Worm (Caenorhabditis elegans) whole organism, L3 larva: ENCODE measurements around the gene pef-1.

Source experiments
- R02D3.7 ChIP-seq: fragments of 150-350 bp; optimal IDR thresholded peaks from 2 replicates; lab custom pipeline; 2014; ENCODE audit warnings: missing biosample characterization, missing genetic modification characterization
- ZK546.5 ChIP-seq: sonication (generic microtip); optimal IDR thresholded peaks from 2 replicates; lab custom pipeline; 2017; ENCODE audit warnings: missing biosample characterization, missing genetic modification characterization
- ama-1 ChIP-seq: fragments of 150-350 bp; optimal IDR thresholded peaks from 2 replicates; lab custom pipeline; 2018
- ceh-82 ChIP-seq: fragments of 150-350 bp; optimal IDR thresholded peaks from 2 replicates; lab custom pipeline; 2014; ENCODE audit warnings: missing biosample characterization, missing genetic modification characterization
- ceh-9 ChIP-seq: sonication (generic microtip); optimal IDR thresholded peaks from 2 replicates; lab custom pipeline; 2018; ENCODE audit warnings: missing biosample characterization, missing genetic modification characterization
- daf-12 ChIP-seq: fragments of 150-350 bp; optimal IDR thresholded peaks from 2 replicates; lab custom pipeline; 2014; ENCODE audit warnings: missing biosample characterization, missing genetic modification reagents, missing genetic modification characterization
- egl-5 ChIP-seq: fragments of 150-350 bp; optimal IDR thresholded peaks from 2 replicates; lab custom pipeline; 2017; ENCODE audit warnings: missing biosample characterization, missing genetic modification reagents, missing genetic modification characterization, inconsistent platforms
- elt-2 ChIP-seq: sonication (generic microtip); optimal IDR thresholded peaks from 2 replicates; lab custom pipeline; 2016; ENCODE audit warnings: missing genetic modification reagents, mild to moderate bottlenecking, missing genetic modification characterization, missing compliant biosample characterization
- elt-3 ChIP-seq, 3 experiments: fragments of 150-350 bp in 1 of 3; sonication (generic microtip) in 2 of 3; optimal IDR thresholded peaks; 2 replicates in 2 of 3; 4 replicates in 1 of 3; lab custom pipeline; 2014 to 2017; ENCODE audit warnings: missing biosample characterization in 3 of 3, missing genetic modification characterization in 3 of 3
- fkh-10 ChIP-seq: sonication (generic microtip); optimal IDR thresholded peaks from 2 replicates; lab custom pipeline; 2017; ENCODE audit warnings: missing biosample characterization, missing genetic modification reagents, missing genetic modification characterization
- fkh-2 ChIP-seq: fragments of 150-350 bp; optimal IDR thresholded peaks from 2 replicates; lab custom pipeline; 2014; ENCODE audit warnings: missing biosample characterization, missing genetic modification reagents, missing genetic modification characterization
- fos-1 ChIP-seq: fragments of 150-350 bp; optimal IDR thresholded peaks from 2 replicates; lab custom pipeline; 2014; ENCODE audit warnings: missing biosample characterization, missing genetic modification characterization
- hmg-11 ChIP-seq: sonication (generic microtip); optimal IDR thresholded peaks from 2 replicates; lab custom pipeline; 2016; ENCODE audit warnings: missing genetic modification characterization, missing compliant biosample characterization
- jun-1 ChIP-seq: fragments of 150-350 bp; optimal IDR thresholded peaks from 2 replicates; lab custom pipeline; 2014; ENCODE audit warnings: missing biosample characterization, missing genetic modification reagents, missing genetic modification characterization
- lin-15B ChIP-seq: fragments of 150-350 bp; optimal IDR thresholded peaks from 2 replicates; lab custom pipeline; 2014; ENCODE audit warnings: missing biosample characterization, missing genetic modification characterization
- mdl-1 ChIP-seq: fragments of 150-350 bp; optimal IDR thresholded peaks from 2 replicates; lab custom pipeline; 2014; ENCODE audit warnings: missing biosample characterization, missing genetic modification characterization
- mml-1 ChIP-seq: fragments of 150-350 bp; sonication (generic microtip); optimal IDR thresholded peaks from 3 replicates; lab custom pipeline; 2014; ENCODE audit warnings: missing biosample characterization, missing genetic modification characterization
- nfya-1 ChIP-seq: sonication (generic microtip); optimal IDR thresholded peaks from 2 replicates; lab custom pipeline; 2017; ENCODE audit warnings: missing genetic modification characterization, mild to moderate bottlenecking, missing compliant biosample characterization, antibody characterized with exemption, moderate library complexity; ENCODE audit not compliant: insufficient read depth
- nhr-11 ChIP-seq: fragments of 150-350 bp; optimal IDR thresholded peaks from 2 replicates; lab custom pipeline; 2014; ENCODE audit warnings: missing biosample characterization, missing genetic modification characterization
- nhr-23 ChIP-seq: fragments of 150-350 bp; optimal IDR thresholded peaks from 2 replicates; lab custom pipeline; 2014; ENCODE audit warnings: missing biosample characterization, missing genetic modification reagents, missing genetic modification characterization
- nhr-237 ChIP-seq: fragments of 150-350 bp; optimal IDR thresholded peaks from 2 replicates; lab custom pipeline; 2014; ENCODE audit warnings: missing biosample characterization, missing genetic modification characterization
- nhr-25 ChIP-seq: sonication (generic microtip); optimal IDR thresholded peaks from 2 replicates; lab custom pipeline; 2017; ENCODE audit warnings: missing biosample characterization, missing genetic modification characterization
- nhr-28 ChIP-seq: fragments of 150-350 bp; optimal IDR thresholded peaks from 2 replicates; lab custom pipeline; 2014; ENCODE audit warnings: missing biosample characterization, missing genetic modification characterization
- nhr-67 ChIP-seq: fragments of 150-350 bp; optimal IDR thresholded peaks from 2 replicates; lab custom pipeline; 2014; ENCODE audit warnings: missing biosample characterization, missing genetic modification characterization
- nhr-76 ChIP-seq: fragments of 150-350 bp; sonication (generic microtip); optimal IDR thresholded peaks from 5 replicates; lab custom pipeline; 2014; ENCODE audit warnings: missing biosample characterization, missing genetic modification characterization
- nhr-77 ChIP-seq: fragments of 150-350 bp; optimal IDR thresholded peaks from 2 replicates; lab custom pipeline; 2014; ENCODE audit warnings: missing biosample characterization, missing genetic modification characterization
- pha-4 ChIP-seq: fragments of 150-350 bp; optimal IDR thresholded peaks from 2 replicates; lab custom pipeline; 2014; ENCODE audit warnings: missing biosample characterization, missing genetic modification reagents, missing genetic modification characterization
- pqm-1 ChIP-seq: fragments of 150-350 bp; optimal IDR thresholded peaks from 2 replicates; lab custom pipeline; 2017; ENCODE audit warnings: missing biosample characterization, missing genetic modification characterization, inconsistent platforms
- tbx-2 ChIP-seq: sonication (generic microtip); optimal IDR thresholded peaks from 2 replicates; lab custom pipeline; 2016; ENCODE audit warnings: mild to moderate bottlenecking, missing genetic modification characterization, missing compliant biosample characterization
- unc-62 ChIP-seq: fragments of 150-350 bp; sonication (generic microtip); optimal IDR thresholded peaks from 4 replicates; lab custom pipeline; 2014; ENCODE audit warnings: missing biosample characterization, missing genetic modification reagents, missing genetic modification characterization
- zag-1 ChIP-seq: fragments of 150-350 bp; optimal IDR thresholded peaks from 2 replicates; lab custom pipeline; 2014; ENCODE audit warnings: missing biosample characterization, missing genetic modification characterization
- ztf-11 ChIP-seq: fragments of 150-350 bp; optimal IDR thresholded peaks from 2 replicates; lab custom pipeline; 2014; ENCODE audit warnings: missing biosample characterization, missing genetic modification characterization

Gene pef-1

ce11 chrIII:954553-954952 lies 28.4 kb upstream of the pef-1 start, which contains the start of the genes T12B5.15 and T12B5.14:
Gene T12B5.15 (minus strand): TSS chrIII:954653.
Gene T12B5.14 (plus strand): TSS chrIII:954873.
- TF ChIP-seq ztf-11 (tag; lab: Kevin White, UChicago): no peak
- no peak for TF ChIP-seq zag-1 (tag; lab: Kevin White, UChicago)
- no peak for TF ChIP-seq jun-1 (tag; lab: Kevin White, UChicago)
- TF ChIP-seq fkh-10 (GFP tag; lab: Kevin White, UChicago): no peak
- TF ChIP-seq nhr-67 (tag; lab: Kevin White, UChicago): no peak
- TF ChIP-seq nhr-77 (tag; lab: Kevin White, UChicago): no peak
- TF ChIP-seq R02D3.7 (tag; lab: Kevin White, UChicago): no peak
- no peak for TF ChIP-seq ceh-9 (tag; lab: Kevin White, UChicago)
- TF ChIP-seq nfya-1 (tag; lab: Kevin White, UChicago): no peak
- no peak for TF ChIP-seq mml-1 (tag; lab: Kevin White, UChicago)
- TF ChIP-seq, all 47 proteins: peak for 0

ce11 chrIII:952184-952583 lies 26.1 kb upstream of the pef-1 start, which contains the start of gene fbxa-10:
Gene fbxa-10 (plus strand): TSS chrIII:952390.
- peak; percentile 30 for TF ChIP-seq pha-4 (tag; lab: Kevin White, UChicago)
- TF ChIP-seq unc-62 (GFP tag; lab: Kevin White, UChicago): no peak
- TF ChIP-seq egl-5: peak; percentile 2
- peak; percentile 59 for TF ChIP-seq hmg-11 (tag; lab: Kevin White, UChicago)
- TF ChIP-seq mdl-1 (tag; lab: Kevin White, UChicago): no peak
- TF ChIP-seq, all 47 proteins: peak for 3

ce11 chrIII:950472-950871 lies 24.4 kb upstream of the pef-1 start, which contains the start of the genes fbxa-67 and fbxa-11:
Gene fbxa-67 (minus strand): TSS chrIII:950670.
Gene fbxa-11 (plus strand): TSS chrIII:950869.
- TF ChIP-seq jun-1 (tag; lab: Kevin White, UChicago) (peak; percentile 0), elt-2 (tag; lab: Kevin White, UChicago) (peak; percentile 19), fkh-2 (tag; lab: Kevin White, UChicago) (no peak), zag-1 (tag; lab: Kevin White, UChicago) (no peak), pha-4 (tag; lab: Kevin White, UChicago) (peak; percentile 50), nfya-1 (tag; lab: Kevin White, UChicago) (peak; percentile 14), lin-15B (tag; lab: Kevin White, UChicago) (peak; percentile 0)

ce11 chrIII:946250-946725 lies 20.2 kb upstream of the pef-1 start, which contains the start of gene fbxa-60:
Gene fbxa-60 (minus strand): TSS chrIII:946300.
- TF ChIP-seq nhr-23 (tag; lab: Kevin White, UChicago) (no peak), pha-4 (tag; lab: Kevin White, UChicago) (peak; percentile 19), nhr-76 (no peak), fkh-10 (GFP tag; lab: Kevin White, UChicago) (no peak), elt-2 (tag; lab: Kevin White, UChicago) (peak; percentile 79), ZK546.5 (no peak), daf-12 (tag; lab: Kevin White, UChicago) (no peak), pqm-1 (tag; lab: Kevin White, UChicago) (peak; percentile 15), ceh-82 (tag; lab: Kevin White, UChicago) (no peak), nhr-25 (no peak), elt-3 (tag; optimal IDR thresholded peaks at IDR 0.05; lab: Kevin White, UChicago) (no peak), nhr-237 (tag; lab: Kevin White, UChicago) (no peak), hmg-11 (tag; lab: Kevin White, UChicago) (no peak), ztf-11 (tag; lab: Kevin White, UChicago) (no peak)

ce11 chrIII:944346-944745 lies 18.2 kb upstream of the pef-1 start:
- peak; percentile 71 for TF ChIP-seq elt-2 (tag; lab: Kevin White, UChicago)

- no peak for TF ChIP-seq fos-1 (tag; lab: Kevin White, UChicago)
- peak; percentile 86 for TF ChIP-seq elt-2 (tag; lab: Kevin White, UChicago)
- no peak for TF ChIP-seq nhr-11
- TF ChIP-seq nhr-23 (tag; lab: Kevin White, UChicago): no peak
- peak; percentile 44 for TF ChIP-seq pqm-1 (tag; lab: Kevin White, UChicago)
- no peak for TF ChIP-seq daf-12 (tag; lab: Kevin White, UChicago)
- no peak for TF ChIP-seq ztf-11 (tag; lab: Kevin White, UChicago)
- TF ChIP-seq nhr-28 (tag; lab: Kevin White, UChicago): no peak
- TF ChIP-seq tbx-2 (tag; lab: Kevin White, UChicago): no peak
- no peak for TF ChIP-seq zag-1 (tag; lab: Kevin White, UChicago)
- TF ChIP-seq R02D3.7 (tag; lab: Kevin White, UChicago): no peak
- no peak for TF ChIP-seq nfya-1 (tag; lab: Kevin White, UChicago)
- peak; percentile 72 for TF ChIP-seq pha-4 (tag; lab: Kevin White, UChicago)
- TF ChIP-seq lin-15B (tag; lab: Kevin White, UChicago): no peak
- no peak for TF ChIP-seq ama-1 (lab: Kevin White, UChicago)
Observed at ce11 chrIII:943426-943927, 17.4 kb upstream of the pef-1 start, which contains the start of gene fbxa-59. Gene fbxa-59 (minus strand): TSS chrIII:943476.
